Worm (Caenorhabditis elegans): ENCODE data around the gene srlf-34.

The srlf-34 gene

ce11 chrII:10303663-10304115 lies 8.4 kb upstream of the srlf-34 start, which contains the start of gene vha-9 (continued):
- TF ChIP-seq egrh-3 (GFP tag; IDR thresholded peaks at IDR 0.05) (no peak), B0261.1 (tag; optimal IDR thresholded peaks at IDR 0.05) (peak; percentile 26), lin-35 (GFP tag; optimal IDR thresholded peaks at IDR 0.05) (peak in 1 of 3 experiments; percentile 26), hmg-20 (GFP tag; IDR thresholded peaks at IDR 0.05) (no peak)

- peak; percentile 51; the same call in 1 of the 2 replicates for TF ChIP-seq pbrm-1 (GFP tag; IDR thresholded peaks at IDR 0.05)
- TF ChIP-seq die-1 (tag; optimal IDR thresholded peaks at IDR 0.05) = peak; percentile 19
- peak; percentile 47 for TF ChIP-seq hmg-1.2 (GFP tag; IDR thresholded peaks at IDR 0.05)
- TF ChIP-seq rpc-1 (optimal IDR thresholded peaks at IDR 0.05) = peak; percentile 52
- TF ChIP-seq rpc-1 (tag; optimal IDR thresholded peaks at IDR 0.05) = peak; percentile 74
- 0 out of 2 replicates have a peak, but pooled peaks have one; percentile 16 for TF ChIP-seq ztf-28 (GFP tag; IDR thresholded peaks at IDR 0.05)
- peak; percentile 57; the same call in 1 of the 2 replicates for TF ChIP-seq D2030.7 (GFP tag; IDR thresholded peaks at IDR 0.05)
- TF ChIP-seq B0261.1 (tag; optimal IDR thresholded peaks at IDR 0.05) = peak; percentile 61
- TF ChIP-seq dox-1 (GFP tag; IDR thresholded peaks at IDR 0.05) = 0 out of 2 replicates have a peak, but pooled peaks have one; percentile 52
- peak; percentile 69; the same call in 1 of the 2 replicates for TF ChIP-seq lin-26 (GFP tag; IDR thresholded peaks at IDR 0.05)
- TF ChIP-seq ztf-26 (tag; optimal IDR thresholded peaks at IDR 0.05) = peak; percentile 21
- peak; percentile 85 for TF ChIP-seq tbp1 (GFP tag; optimal IDR thresholded peaks at IDR 0.05)
- peak; percentile 31; the same call in 1 of the 2 replicates for TF ChIP-seq madf-6 (GFP tag; IDR thresholded peaks at IDR 0.05)
These were observed 7.4 kb upstream of the srlf-34 start for ce11 chrII:10304736-10305135.

ce11 chrII:10308726-10309125 lies 3.4 kb upstream of the srlf-34 start, which contains the start of gene gcy-4:
gcy-4 (minus strand) TSS chrII:10308826.
- TF ChIP-seq dox-1 (GFP tag; IDR thresholded peaks at IDR 0.05) (no peak), attf-6 (GFP tag; IDR thresholded peaks at IDR 0.05) (no peak), ztf-6 (GFP tag; IDR thresholded peaks at IDR 0.05) (no peak), ceh-91 (GFP tag; IDR thresholded peaks at IDR 0.05) (no peak), hmg-20 (GFP tag; IDR thresholded peaks at IDR 0.05) (no peak), Y53G8AR.9 (GFP tag; conservative IDR thresholded peaks at IDR 0.05) (no peak), F39B2.1 (GFP tag; IDR thresholded peaks at IDR 0.05) (no peak), C06A6.2 (GFP tag; conservative IDR thresholded peaks at IDR 0.05) (no peak), lin-26 (GFP tag; IDR thresholded peaks at IDR 0.05) (no peak), T26A5.8 (tag; optimal IDR thresholded peaks at IDR 0.05) (no peak), hlh-12 (tag; optimal IDR thresholded peaks at IDR 0.05) (no peak), F57C9.4 (tag; optimal IDR thresholded peaks at IDR 0.05) (no peak), ztf-28 (GFP tag; IDR thresholded peaks at IDR 0.05) (no peak), ztf-22 (GFP tag; optimal IDR thresholded peaks at IDR 0.05) (no peak), lin-54 (GFP tag; optimal IDR thresholded peaks at IDR 0.05) (no peak), aptf-3 (GFP tag; IDR thresholded peaks at IDR 0.05) (no peak)

- TF ChIP-seq egl-18 (GFP tag; IDR thresholded peaks at IDR 0.05) (no peak), dpl-1 (GFP tag; optimal IDR thresholded peaks at IDR 0.05) (no peak), lin-54 (GFP tag; optimal IDR thresholded peaks at IDR 0.05) (no peak), sptf-2 (GFP tag; optimal IDR thresholded peaks at IDR 0.05) (no peak), F33H1.4 (GFP tag; IDR thresholded peaks at IDR 0.05) (no peak), tbp1 (GFP tag; optimal IDR thresholded peaks at IDR 0.05) (no peak), C06A6.2 (GFP tag; conservative IDR thresholded peaks at IDR 0.05) (no peak), tbx-9 (tag; optimal IDR thresholded peaks at IDR 0.05; ENCODE audit: borderline replicate concordance) (no peak), snpc-4 (GFP tag; optimal IDR thresholded peaks at IDR 0.05) (no peak), snpc-4 (tag; optimal IDR thresholded peaks at IDR 0.05) (no peak), ZK185.1 (tag; optimal IDR thresholded peaks at IDR 0.05; ENCODE audit: poor library complexity, severe bottlenecking) (no peak), attf-5 (GFP tag; optimal IDR thresholded peaks at IDR 0.05) (no peak), somi-1 (GFP tag; optimal IDR thresholded peaks at IDR 0.05) (no peak), F37B4.10 (GFP tag; IDR thresholded peaks at IDR 0.05) (no peak)
These were observed 2.8 kb upstream of the srlf-34 start, which contains the start of gene ZK970.8 for ce11 chrII:10309337-10309736. ZK970.8 (plus strand) TSS chrII:10309637.
